Worm (Caenorhabditis elegans) whole organism, L2 larva: ENCODE results near the gene fbxa-210.

Experiments
- F13H6.1 ChIP-seq: sonication (generic microtip); optimal IDR thresholded peaks from 2 replicates; lab custom pipeline; 2016; ENCODE audit warnings: missing genetic modification characterization, missing compliant biosample characterization
- Y55F3AM.14 ChIP-seq: fragments of 200-800 bp; sonication (Bioruptor generic); optimal IDR thresholded peaks from 2 replicates; lab custom pipeline; 2018; ENCODE audit warnings: mild to moderate bottlenecking, missing genetic modification characterization, missing compliant biosample characterization
- ama-1 ChIP-seq: fragments of 150-350 bp; optimal IDR thresholded peaks from 2 replicates; lab custom pipeline; 2018; ENCODE audit warnings: inconsistent platforms
- dmd-4 ChIP-seq: sonication (generic microtip); optimal IDR thresholded peaks from 2 replicates; lab custom pipeline; 2017; ENCODE audit warnings: missing biosample characterization, missing genetic modification characterization
- egl-27 ChIP-seq: sonication (generic microtip); optimal IDR thresholded peaks from 3 replicates; lab custom pipeline; 2017; ENCODE audit warnings: missing biosample characterization, missing genetic modification reagents, missing genetic modification characterization
- mab-5 ChIP-seq: fragments of 150-350 bp; optimal IDR thresholded peaks from 2 replicates; lab custom pipeline; 2014; ENCODE audit warnings: missing biosample characterization, missing genetic modification characterization
- nhr-10 ChIP-seq: sonication (generic microtip); optimal IDR thresholded peaks from 2 replicates; lab custom pipeline; 2017; ENCODE audit warnings: missing biosample characterization, missing genetic modification characterization
- ztf-11 ChIP-seq: sonication (generic microtip); optimal IDR thresholded peaks from 2 replicates; lab custom pipeline; 2017; ENCODE audit warnings: missing biosample characterization, missing genetic modification characterization

DNA sequence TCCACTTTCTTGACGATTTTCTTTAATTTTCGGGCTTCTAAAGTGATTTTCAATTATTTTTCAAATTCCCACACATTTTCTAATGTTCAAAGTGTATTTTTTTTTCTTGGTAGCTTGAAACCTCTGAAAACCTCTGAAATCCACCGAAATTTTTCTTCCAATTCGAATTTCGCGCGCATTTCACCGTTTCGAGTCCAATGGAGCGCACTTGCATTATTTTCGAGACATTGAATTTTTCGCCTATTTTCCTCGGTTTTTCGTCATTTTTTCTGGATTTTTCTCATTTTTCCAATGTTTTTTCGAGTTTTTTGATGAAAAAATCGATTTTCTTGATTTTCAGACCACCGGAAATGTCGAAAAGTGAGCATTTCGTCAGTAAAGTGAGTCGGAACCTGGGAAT, 38.4 kb upstream of the fbxa-210 start, which contains the start of gene slr-2:
- TF ChIP-seq dmd-4 (tag; lab: Kevin White, UChicago) (no peak), Y55F3AM.14 (GFP tag; lab: Kevin White, UChicago) (no peak), ama-1 (no peak), F13H6.1 (tag; lab: Kevin White, UChicago) (no peak), nhr-10 (tag; lab: Kevin White, UChicago) (no peak), ztf-11 (tag; lab: Kevin White, UChicago) (no peak), mab-5 (tag; lab: Kevin White, UChicago) (peak; percentile 6), egl-27 (no peak)
